Fruit fly (Drosophila melanogaster) whole organism, wandering third instar larva: ENCODE measurements around the gene CG31809.
A peak's percentile ranks its signal among the peaks of the same experiment; 100 is the strongest.

Experiments used
- Abd-B ChIP-seq: fragments of >200 bp; optimal IDR thresholded peaks from 2 replicates; lab custom pipeline; 2017; ENCODE audit warnings: missing biosample characterization, missing genetic modification characterization
- CG9705 ChIP-seq: fragments of 200-800 bp; sonication (Bioruptor generic); optimal IDR thresholded peaks from 2 replicates; lab custom pipeline; 2018; ENCODE audit warnings: missing biosample characterization, mild to moderate bottlenecking, missing genetic modification characterization
- CrebA ChIP-seq: fragments of 200-800 bp; sonication (Bioruptor generic); optimal IDR thresholded peaks from 2 replicates; lab custom pipeline; 2016; ENCODE audit warnings: missing biosample characterization, mild to moderate bottlenecking, missing genetic modification characterization, borderline replicate concordance
- Dfd ChIP-seq: fragments of >200 bp; optimal IDR thresholded peaks from 2 replicates; lab custom pipeline; 2017; ENCODE audit warnings: missing biosample characterization, missing genetic modification characterization
- HLH106 ChIP-seq: fragments of 200-800 bp; optimal IDR thresholded peaks from 3 replicates; lab custom pipeline; 2019; ENCODE audit warnings: missing biosample characterization, mild to moderate bottlenecking, missing genetic modification characterization, moderate library complexity
- Hnf4 ChIP-seq: fragments of 200-800 bp; sonication (Bioruptor generic); optimal IDR thresholded peaks from 2 replicates; lab custom pipeline; 2016; ENCODE audit warnings: missing biosample characterization, mild to moderate bottlenecking, missing genetic modification characterization
- Hr78 ChIP-seq: fragments of >200 bp; optimal IDR thresholded peaks from 2 replicates; lab custom pipeline; 2017; ENCODE audit warnings: missing biosample characterization, missing genetic modification characterization
- Hr83 ChIP-seq: fragments of 200-300 bp; sonication (Bioruptor generic); optimal IDR thresholded peaks from 2 replicates; lab custom pipeline; 2016; ENCODE audit warnings: missing biosample characterization, mild to moderate bottlenecking, missing genetic modification characterization, moderate library complexity; ENCODE audit not compliant: poor library complexity, severe bottlenecking
- Jra ChIP-seq: sonication (Bioruptor generic); optimal IDR thresholded peaks from 2 replicates; lab custom pipeline; 2016; ENCODE audit warnings: missing biosample characterization, missing genetic modification characterization
- Mio ChIP-seq: sonication (Bioruptor generic); optimal IDR thresholded peaks from 2 replicates; lab custom pipeline; 2016; ENCODE audit warnings: missing biosample characterization, missing genetic modification characterization
- N ChIP-seq: fragments of >200 bp; optimal IDR thresholded peaks from 2 replicates; lab custom pipeline; 2018; ENCODE audit warnings: missing biosample characterization, missing external identifiers, missing genetic modification characterization
- OdsH ChIP-seq: fragments of 200-800 bp; sonication (Bioruptor generic); optimal IDR thresholded peaks from 2 replicates; lab custom pipeline; 2016; ENCODE audit warnings: missing biosample characterization, mild to moderate bottlenecking, missing genetic modification characterization
- Rel ChIP-seq, 2 experiments: fragments of 200-800 bp; sonication (Bioruptor generic) in 1 of 2; optimal IDR thresholded peaks; 2 replicates in 1 of 2; 3 replicates in 1 of 2; lab custom pipeline; 2016 to 2019; ENCODE audit warnings: mild to moderate bottlenecking in 2 of 2, missing biosample characterization in 2 of 2, missing genetic modification characterization in 2 of 2, moderate library complexity in 1 of 2
- Sp1 ChIP-seq: fragments of 200-800 bp; sonication (Bioruptor generic); optimal IDR thresholded peaks from 3 replicates; lab custom pipeline; 2019; ENCODE audit warnings: missing biosample characterization, mild to moderate bottlenecking, missing genetic modification characterization, moderate library complexity
- Vsx2 ChIP-seq: fragments of 200-300, 225-300 bp; sonication (Bioruptor generic); optimal IDR thresholded peaks from 2 replicates; lab custom pipeline; 2018; ENCODE audit warnings: missing biosample characterization, missing genetic modification characterization; ENCODE audit not compliant: partially characterized antibody
- br ChIP-seq: fragments of 200-800 bp; sonication (Bioruptor generic); optimal IDR thresholded peaks from 2 replicates; lab custom pipeline; 2016; ENCODE audit warnings: missing biosample characterization, missing genetic modification characterization
- brk ChIP-seq: fragments of 200-800 bp; sonication (Bioruptor generic); optimal IDR thresholded peaks from 2 replicates; lab custom pipeline; 2016; ENCODE audit warnings: missing biosample characterization, mild to moderate bottlenecking, missing genetic modification characterization
- dl ChIP-seq, 2 experiments: fragments of 175-275, 200-275 bp in 1 of 2; fragments of 200-275 bp in 1 of 2; sonication (Bioruptor generic); optimal IDR thresholded peaks; lab custom pipeline; 2018; ENCODE audit warnings: mild to moderate bottlenecking in 2 of 2, missing biosample characterization in 2 of 2, missing genetic modification characterization in 2 of 2, moderate library complexity in 2 of 2; ENCODE audit not compliant: partially characterized antibody in 2 of 2, insufficient read depth in 1 of 2
- dmrt93B ChIP-seq: fragments of 200-800 bp; sonication (Bioruptor generic); optimal IDR thresholded peaks from 2 replicates; lab custom pipeline; 2018; ENCODE audit warnings: missing biosample characterization, mild to moderate bottlenecking, missing genetic modification characterization
- dsf ChIP-seq: sonication (Bioruptor generic); optimal IDR thresholded peaks from 2 replicates; lab custom pipeline; 2016; ENCODE audit warnings: missing biosample characterization, missing genetic modification characterization, borderline replicate concordance
- foxo ChIP-seq, 2 experiments: fragments of 200-800 bp; sonication (Bioruptor generic); optimal IDR thresholded peaks; 2 replicates in 1 of 2; 3 replicates in 1 of 2; lab custom pipeline; 2016 to 2017; ENCODE audit warnings: missing biosample characterization in 2 of 2, missing genetic modification characterization in 2 of 2
- fru ChIP-seq: fragments of 200-800 bp; sonication (Bioruptor generic); optimal IDR thresholded peaks from 3 replicates; lab custom pipeline; 2016; ENCODE audit warnings: missing biosample characterization, mild to moderate bottlenecking, missing genetic modification characterization
- h ChIP-seq: fragments of 200-800 bp; sonication (Bioruptor generic); optimal IDR thresholded peaks from 3 replicates; lab custom pipeline; 2016; ENCODE audit warnings: missing biosample characterization, mild to moderate bottlenecking, missing genetic modification characterization
- jim ChIP-seq: fragments of 175-275, 200-325 bp; sonication (Bioruptor generic); optimal IDR thresholded peaks from 2 replicates; lab custom pipeline; 2016; ENCODE audit warnings: missing biosample characterization, mild to moderate bottlenecking, missing genetic modification characterization
- lola ChIP-seq: fragments of >200 bp; optimal IDR thresholded peaks from 2 replicates; lab custom pipeline; 2017; ENCODE audit warnings: missing biosample characterization, missing genetic modification characterization
- pan ChIP-seq: fragments of >200 bp; optimal IDR thresholded peaks from 2 replicates; lab custom pipeline; 2017
- psq ChIP-seq: fragments of 200-800 bp; sonication (Bioruptor generic); optimal IDR thresholded peaks from 3 replicates; lab custom pipeline; 2017; ENCODE audit warnings: missing biosample characterization, mild to moderate bottlenecking, missing genetic modification characterization, moderate library complexity
- sv ChIP-seq: fragments of 200-800 bp; sonication (Bioruptor generic); optimal IDR thresholded peaks from 3 replicates; lab custom pipeline; 2016; ENCODE audit warnings: missing biosample characterization, missing genetic modification characterization
- usp ChIP-seq: fragments of >200 bp; optimal IDR thresholded peaks from 2 replicates; lab custom pipeline; 2017; ENCODE audit warnings: missing biosample characterization, missing genetic modification characterization
- woc ChIP-seq: sonication (Bioruptor generic); optimal IDR thresholded peaks from 2 replicates; lab custom pipeline; 2016; ENCODE audit warnings: missing biosample characterization, mild to moderate bottlenecking, missing genetic modification characterization

Gene CG31809

dm6 chr2L:16815989-16816749 lies 42.3 kb downstream of the CG31809 start, which contains the start of gene mdy (continued):
- peak; percentile 41 for TF ChIP-seq psq (GFP tag; lab: Kevin White, UChicago)
- TF ChIP-seq pan (lab: Kevin White, UChicago): no peak
- peak; percentile 52 for TF ChIP-seq Hr83
- TF ChIP-seq h (GFP tag; lab: Kevin White, UChicago): peak; percentile 77
- peak; percentile 52 for TF ChIP-seq Sp1
- TF ChIP-seq Jra (GFP tag; lab: Kevin White, UChicago): peak; percentile 74
- TF ChIP-seq CrebA: peak; percentile 53
- TF ChIP-seq brk (GFP tag; lab: Kevin White, UChicago): peak; percentile 77
- TF ChIP-seq Rel (GFP tag; optimal IDR thresholded peaks at IDR 0.05; lab: Kevin White, UChicago): no peak
- no peak for TF ChIP-seq Rel (tag; optimal IDR thresholded peaks at IDR 0.05; lab: Kevin White, UChicago)
- TF ChIP-seq sv (GFP tag; lab: Kevin White, UChicago): peak; percentile 78
- no peak for TF ChIP-seq dsf (GFP tag; lab: Kevin White, UChicago)

dm6 chr2L:16808752-16809151 lies 49.8 kb downstream of the CG31809 start:
- TF ChIP-seq Dfd (GFP tag; lab: Kevin White, UChicago) (peak; percentile 93), Abd-B (no peak)

- TF ChIP-seq lola (GFP tag; lab: Kevin White, UChicago) (no peak), Hr78 (no peak), Vsx2 (GFP tag; lab: Kevin White, UChicago) (no peak), dl (GFP tag; optimal IDR thresholded peaks at IDR 0.05; lab: Kevin White, UChicago; ENCODE audit: insufficient read depth in 1 of 2, partially characterized antibody in 2 of 2) (no peak), Hnf4 (no peak), Jra (GFP tag; lab: Kevin White, UChicago) (no peak), foxo (GFP tag; optimal IDR thresholded peaks at IDR 0.05; lab: Kevin White, UChicago) (no peak), dmrt93B (GFP tag; lab: Kevin White, UChicago) (no peak), br (GFP tag; lab: Kevin White, UChicago) (no peak), Mio (GFP tag; lab: Kevin White, UChicago) (no peak), N (GFP tag; lab: Kevin White, UChicago) (no peak), Abd-B (no peak), usp (no peak), fru (GFP tag; lab: Kevin White, UChicago) (no peak)
Observed at dm6 chr2L:16804376-16804934, 54.1 kb downstream of the CG31809 start, which contains the start of gene CG13272. TSS of gene CG13272 (plus strand) at chr2L:16804884.

dm6 chr2L:16803638-16804037 lies 54.9 kb downstream of the CG31809 start:
- TF ChIP-seq N (GFP tag; lab: Kevin White, UChicago) (no peak), HLH106 (tag; lab: Kevin White, UChicago) (no peak), dl (GFP tag; optimal IDR thresholded peaks at IDR 0.05; lab: Kevin White, UChicago; ENCODE audit: insufficient read depth in 1 of 2, partially characterized antibody in 2 of 2) (no peak), CG9705 (no peak), Hr83 (no peak), jim (GFP tag; lab: Kevin White, UChicago) (no peak), Vsx2 (GFP tag; lab: Kevin White, UChicago) (no peak), woc (GFP tag; lab: Kevin White, UChicago) (no peak), OdsH (no peak)
